Worm (Caenorhabditis elegans): ENCODE data around the gene ptr-4.

DNA sequence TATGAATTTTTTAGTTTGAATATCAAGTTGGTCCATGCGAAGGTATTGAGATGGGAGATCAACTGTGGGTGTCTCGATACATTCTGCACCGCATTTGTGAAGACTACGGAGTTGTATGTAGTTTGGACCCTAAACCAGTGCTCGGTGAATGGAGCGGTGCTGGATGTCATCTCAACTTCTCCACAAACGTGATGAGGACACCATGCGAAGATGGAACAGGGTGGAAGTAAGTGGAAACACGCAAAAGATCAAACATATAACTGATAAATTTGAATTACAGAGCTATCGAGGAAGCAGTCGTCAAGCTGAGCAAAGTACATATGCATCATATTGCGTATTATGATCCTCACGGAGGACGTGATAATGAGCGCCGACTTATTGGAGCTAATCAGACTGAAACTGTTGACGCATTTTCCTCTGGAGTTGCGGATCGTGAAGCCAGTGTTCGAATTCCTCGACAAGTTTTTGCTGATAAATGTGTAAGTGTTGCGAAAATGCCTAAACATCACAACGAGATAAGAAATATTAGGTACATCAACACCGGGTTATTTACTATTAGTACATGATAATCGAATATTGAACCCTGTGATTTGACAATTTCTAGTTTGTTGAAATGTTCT is 6.5 kb downstream of the ptr-4 start:
- no peak for TF ChIP-seq ets-4 (GFP tag; optimal IDR thresholded peaks at IDR 0.05)
- no peak for TF ChIP-seq Y53F4B.3 (GFP tag; IDR thresholded peaks at IDR 0.05)
- no peak for TF ChIP-seq snpc-4 (GFP tag; optimal IDR thresholded peaks at IDR 0.05)
- no peak for TF ChIP-seq snpc-4 (tag; optimal IDR thresholded peaks at IDR 0.05)
- TF ChIP-seq akir-1 (GFP tag; optimal IDR thresholded peaks at IDR 0.05), result no peak
- TF ChIP-seq egrh-3 (GFP tag; IDR thresholded peaks at IDR 0.05), result no peak
- no peak for TF ChIP-seq gei-17 (GFP tag; optimal IDR thresholded peaks at IDR 0.05)
- TF ChIP-seq F55B11.4 (tag; optimal IDR thresholded peaks at IDR 0.05; ENCODE audit: borderline replicate concordance, insufficient read depth), result no peak
- TF ChIP-seq lin-26 (GFP tag; IDR thresholded peaks at IDR 0.05), result no peak
- TF ChIP-seq unc-62 (GFP tag; optimal IDR thresholded peaks at IDR 0.05), result no peak
- TF ChIP-seq ceh-91 (GFP tag; IDR thresholded peaks at IDR 0.05), result no peak
- TF ChIP-seq hmg-20 (GFP tag; IDR thresholded peaks at IDR 0.05), result no peak
- TF ChIP-seq cebp-2 (GFP tag; IDR thresholded peaks at IDR 0.05), result no peak

Data from whole organism, young adult.